Fruit fly (Drosophila melanogaster): ENCODE results near the gene CG3213.

The CG3213 gene

DNA sequence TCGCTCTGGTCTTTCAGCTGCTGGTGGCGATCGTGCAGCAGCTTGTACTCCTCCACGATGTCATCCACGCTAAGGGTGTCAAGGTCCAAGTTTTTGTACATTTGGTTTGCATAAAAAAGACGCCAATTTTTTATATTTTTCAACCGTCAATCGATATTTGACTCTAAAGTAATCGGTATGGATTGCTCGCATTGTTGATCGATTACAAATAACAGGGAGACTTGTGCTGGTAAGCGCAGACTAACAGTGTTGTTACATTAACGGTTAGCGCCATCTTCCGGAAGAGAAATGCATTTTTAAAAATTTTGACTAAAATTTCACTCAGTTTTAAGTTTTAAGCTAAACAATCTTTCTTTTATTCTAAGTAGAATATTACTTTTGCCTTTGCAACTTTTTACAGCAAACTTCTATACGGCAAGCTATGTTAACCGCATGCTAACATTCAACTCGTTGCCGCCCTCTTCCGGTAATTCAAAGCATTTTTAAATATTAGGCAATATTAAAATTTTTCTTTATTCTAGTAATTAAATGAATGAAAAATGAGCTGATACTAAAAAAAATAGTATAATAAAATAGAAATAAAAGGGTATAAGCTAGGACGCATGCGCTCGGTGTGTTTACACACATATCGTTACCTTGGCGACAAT is 10.9 kb upstream of the CG3213 start, which contains the start of the genes Spindly and IFT57 (continued):
- TF ChIP-seq CG17359 (tag; optimal IDR thresholded peaks at IDR 0.05) = no peak
- TF ChIP-seq nau (GFP tag; optimal IDR thresholded peaks at IDR 0.05) = no peak
- TF ChIP-seq CG6765 (GFP tag; optimal IDR thresholded peaks at IDR 0.05) = no peak
- no peak for TF ChIP-seq prd (optimal IDR thresholded peaks at IDR 0.05)
- no peak for TF ChIP-seq prd (GFP tag; IDR thresholded peaks at IDR 0.05)
- peak; percentile 4 for TF ChIP-seq CG14710 (tag; optimal IDR thresholded peaks at IDR 0.05)
- no peak for TF ChIP-seq so (GFP tag; IDR thresholded peaks at IDR 0.05)
- no peak for TF ChIP-seq vfl (GFP tag; optimal IDR thresholded peaks at IDR 0.05)
- TF ChIP-seq MTF-1 (GFP tag; optimal IDR thresholded peaks at IDR 0.05; ENCODE audit: borderline replicate concordance) = no peak
- no peak for TF ChIP-seq CG2712 (tag; optimal IDR thresholded peaks at IDR 0.05)
- TF ChIP-seq CG11247 (GFP tag; IDR thresholded peaks at IDR 0.05) = no peak
- TF ChIP-seq wek (GFP tag; optimal IDR thresholded peaks at IDR 0.05) = no peak
- no peak for TF ChIP-seq CG7786 (GFP tag; optimal IDR thresholded peaks at IDR 0.05)
- peak; percentile 74 for TF ChIP-seq CG6791 (GFP tag; IDR thresholded peaks at IDR 0.05; ENCODE audit: partially characterized antibody)
- peak; percentile 50 for TF ChIP-seq MBD-R2 (GFP tag; IDR thresholded peaks at IDR 0.05)
- TF ChIP-seq ranshi (GFP tag; IDR thresholded peaks at IDR 0.05) = no peak
- no peak for TF ChIP-seq cg (GFP tag; optimal IDR thresholded peaks at IDR 0.05)
- no peak for TF ChIP-seq lilli (GFP tag; optimal IDR thresholded peaks at IDR 0.05)
- TF ChIP-seq Jarid2 (GFP tag; optimal IDR thresholded peaks at IDR 0.05) = no peak
- TF ChIP-seq Mes4 (GFP tag; optimal IDR thresholded peaks at IDR 0.05) = no peak
- no peak for TF ChIP-seq CG3995 (GFP tag; optimal IDR thresholded peaks at IDR 0.05)
- TF ChIP-seq Nf-YC (tag; optimal IDR thresholded peaks at IDR 0.05) = no peak
- no peak for TF ChIP-seq lbe (GFP tag; optimal IDR thresholded peaks at IDR 0.05)
- no peak for TF ChIP-seq CG31388 (GFP tag; optimal IDR thresholded peaks at IDR 0.05)
- TF ChIP-seq crp (GFP tag; optimal IDR thresholded peaks at IDR 0.05) = no peak
- no peak for TF ChIP-seq Asciz (GFP tag; optimal IDR thresholded peaks at IDR 0.05)
- TF ChIP-seq Hmx (GFP tag; optimal IDR thresholded peaks at IDR 0.05) = no peak
- TF ChIP-seq schlank (tag; optimal IDR thresholded peaks at IDR 0.05) = no peak
- TF ChIP-seq Hmr (GFP tag; optimal IDR thresholded peaks at IDR 0.05) = no peak
- no peak for TF ChIP-seq Mrtf (GFP tag; IDR thresholded peaks at IDR 0.05)
- TF ChIP-seq CG9215 (GFP tag; IDR thresholded peaks at IDR 0.05) = no peak
- no peak for TF ChIP-seq CG12236 (GFP tag; optimal IDR thresholded peaks at IDR 0.05)
- TF ChIP-seq Dad (GFP tag; optimal IDR thresholded peaks at IDR 0.05) = no peak
- TF ChIP-seq dmrt99B (tag; optimal IDR thresholded peaks at IDR 0.05) = no peak
- no peak for TF ChIP-seq yki (optimal IDR thresholded peaks at IDR 0.05)
- peak; percentile 51; the same call in 2 of the 3 replicates for TF ChIP-seq zen2 (GFP tag; IDR thresholded peaks at IDR 0.05; ENCODE audit: partially characterized antibody)
- TF ChIP-seq eyg (GFP tag; optimal IDR thresholded peaks at IDR 0.05) = no peak
- no peak for TF ChIP-seq sc (optimal IDR thresholded peaks at IDR 0.05)
- no peak for TF ChIP-seq sc (GFP tag; optimal IDR thresholded peaks at IDR 0.05)
- no peak for TF ChIP-seq Fer2 (tag; optimal IDR thresholded peaks at IDR 0.05)
- TF ChIP-seq CG8359 (GFP tag; optimal IDR thresholded peaks at IDR 0.05; ENCODE audit: borderline replicate concordance) = no peak
- TF ChIP-seq tup (GFP tag; optimal IDR thresholded peaks at IDR 0.05) = no peak
- no peak for TF ChIP-seq CG5245 (GFP tag; optimal IDR thresholded peaks at IDR 0.05)
- TF ChIP-seq CG3163 (GFP tag; optimal IDR thresholded peaks at IDR 0.05) = no peak
- no peak for TF ChIP-seq shn (GFP tag; optimal IDR thresholded peaks at IDR 0.05)
- TF ChIP-seq pita (GFP tag; optimal IDR thresholded peaks at IDR 0.05) = no peak
- no peak for TF ChIP-seq CG3726 (GFP tag; IDR thresholded peaks at IDR 0.05)
- TF ChIP-seq Dll (GFP tag; IDR thresholded peaks at IDR 0.05; ENCODE audit: partially characterized antibody) = peak; percentile 75
- no peak for TF ChIP-seq bsh (GFP tag; optimal IDR thresholded peaks at IDR 0.05)
- no peak for TF ChIP-seq CG9932 (GFP tag; IDR thresholded peaks at IDR 0.05)
- TF ChIP-seq ci (GFP tag; IDR thresholded peaks at IDR 0.05) = no peak

Measured in whole organism, embryonic.